Worm (Caenorhabditis elegans): Measurements from ENCODE around the gene F46C5.6.
A peak's percentile ranks its signal among the peaks of the same experiment; 100 is the strongest.

The F46C5.6 gene

ce11 chrII:8817225-8817624 lies 27.1 kb downstream of the F46C5.6 start:
- TF ChIP-seq nhr-23 (tag; optimal IDR thresholded peaks at IDR 0.05) = peak; percentile 43
- peak; percentile 33 for TF ChIP-seq nhr-43 (tag; optimal IDR thresholded peaks at IDR 0.05; ENCODE audit: poor library complexity, severe bottlenecking)
- peak; percentile 49 for TF ChIP-seq nhr-25 (tag; optimal IDR thresholded peaks at IDR 0.05)
- no peak for TF ChIP-seq elt-1 (tag; optimal IDR thresholded peaks at IDR 0.05)

DNA sequence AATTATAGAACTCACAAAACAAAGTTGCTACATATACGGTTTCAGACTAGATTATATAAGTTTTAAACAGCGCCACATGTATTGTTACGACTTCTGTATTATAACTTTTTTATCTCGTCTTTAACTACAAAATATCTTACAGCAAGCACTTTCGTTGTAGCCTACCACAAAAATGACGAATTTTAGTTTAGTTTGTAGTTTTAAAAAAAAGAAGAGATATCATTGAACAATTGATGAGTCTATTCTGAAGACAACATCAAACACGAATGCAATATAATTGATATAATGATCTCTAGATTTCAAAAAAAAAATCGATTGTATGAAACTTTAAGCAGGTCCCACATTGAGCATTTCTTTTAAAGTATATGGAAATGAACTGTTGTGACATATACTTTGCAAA lies 30.1 kb downstream of the F46C5.6 start:
- TF ChIP-seq ama-1 (optimal IDR thresholded peaks at IDR 0.05) (no peak), nhr-43 (tag; optimal IDR thresholded peaks at IDR 0.05; ENCODE audit: poor library complexity, severe bottlenecking) (peak; percentile 25), elt-3 (tag; optimal IDR thresholded peaks at IDR 0.05) (peak in 1 of 3 experiments; percentile 20)

DNA sequence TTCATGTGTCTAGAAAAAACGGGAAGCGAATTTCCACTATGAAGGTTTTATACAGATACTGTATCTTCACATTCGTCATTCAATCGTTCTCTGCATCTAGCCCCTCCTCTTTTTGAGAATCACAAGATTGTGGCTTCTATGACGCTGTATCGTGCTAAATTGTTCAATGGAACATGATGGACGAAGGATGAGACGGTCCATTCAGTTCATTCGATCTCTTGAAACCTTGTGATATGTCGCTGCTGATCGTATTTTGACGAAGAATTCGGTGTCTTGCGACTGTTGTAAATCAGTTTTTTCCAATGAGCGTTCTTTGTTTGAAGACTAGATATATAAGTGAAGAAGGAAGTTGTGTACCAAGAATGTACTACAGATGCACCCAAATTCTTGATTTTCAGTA lies 30.7 kb downstream of the F46C5.6 start:
- TF ChIP-seq elt-3 (tag; optimal IDR thresholded peaks at IDR 0.05) (peak in 2 of 3 experiments; percentile 60 to 88), ama-1 (optimal IDR thresholded peaks at IDR 0.05) (no peak), nhr-43 (tag; optimal IDR thresholded peaks at IDR 0.05; ENCODE audit: poor library complexity, severe bottlenecking) (peak; percentile 98), nfya-1 (tag; optimal IDR thresholded peaks at IDR 0.05; ENCODE audit: insufficient read depth) (peak; percentile 21), pha-4 (tag; optimal IDR thresholded peaks at IDR 0.05) (no peak), nhr-11 (tag; optimal IDR thresholded peaks at IDR 0.05) (peak; percentile 30), elt-2 (tag; optimal IDR thresholded peaks at IDR 0.05) (no peak), snpc-4 (tag; optimal IDR thresholded peaks at IDR 0.05) (no peak), R02D3.7 (tag; optimal IDR thresholded peaks at IDR 0.05) (no peak), unc-39 (tag; optimal IDR thresholded peaks at IDR 0.05) (no peak), pqm-1 (tag; optimal IDR thresholded peaks at IDR 0.05) (no peak), elt-1 (tag; optimal IDR thresholded peaks at IDR 0.05) (peak; percentile 55), ceh-9 (tag; optimal IDR thresholded peaks at IDR 0.05) (no peak), tbx-2 (tag; optimal IDR thresholded peaks at IDR 0.05) (no peak), nhr-25 (tag; optimal IDR thresholded peaks at IDR 0.05) (peak; percentile 73), lin-39 (tag; optimal IDR thresholded peaks at IDR 0.05) (peak; percentile 22), ztf-11 (tag; optimal IDR thresholded peaks at IDR 0.05) (no peak), lin-15B (tag; optimal IDR thresholded peaks at IDR 0.05) (no peak), mdl-1 (tag; optimal IDR thresholded peaks at IDR 0.05) (no peak), aly-2 (tag; optimal IDR thresholded peaks at IDR 0.05) (no peak), nhr-67 (tag; optimal IDR thresholded peaks at IDR 0.05) (no peak), ceh-82 (tag; optimal IDR thresholded peaks at IDR 0.05) (no peak), ztf-4 (tag; optimal IDR thresholded peaks at IDR 0.05) (no peak), egl-5 (tag; optimal IDR thresholded peaks at IDR 0.05) (no peak), jun-1 (tag; optimal IDR thresholded peaks at IDR 0.05) (peak; percentile 61), ZK546.5 (tag; optimal IDR thresholded peaks at IDR 0.05) (no peak), ceh-16 (tag; optimal IDR thresholded peaks at IDR 0.05) (no peak), lsy-12 (tag; optimal IDR thresholded peaks at IDR 0.05) (no peak), ceh-28 (tag; optimal IDR thresholded peaks at IDR 0.05) (peak; percentile 27), nhr-76 (tag; optimal IDR thresholded peaks at IDR 0.05) (peak; percentile 30), fos-1 (tag; optimal IDR thresholded peaks at IDR 0.05) (no peak), hmg-11 (tag; optimal IDR thresholded peaks at IDR 0.05) (no peak), daf-12 (tag; optimal IDR thresholded peaks at IDR 0.05) (no peak), unc-62 (GFP tag; optimal IDR thresholded peaks at IDR 0.05) (no peak), fkh-2 (tag; optimal IDR thresholded peaks at IDR 0.05) (no peak), egl-27 (tag; optimal IDR thresholded peaks at IDR 0.05) (no peak), nhr-23 (tag; optimal IDR thresholded peaks at IDR 0.05) (peak; percentile 86), mml-1 (tag; optimal IDR thresholded peaks at IDR 0.05) (no peak), zag-1 (tag; optimal IDR thresholded peaks at IDR 0.05) (no peak), fkh-10 (GFP tag; optimal IDR thresholded peaks at IDR 0.05) (no peak), nhr-237 (tag; optimal IDR thresholded peaks at IDR 0.05) (no peak), nhr-28 (tag; optimal IDR thresholded peaks at IDR 0.05) (no peak), skn-1 (tag; optimal IDR thresholded peaks at IDR 0.05) (no peak), sea-2 (GFP tag; optimal IDR thresholded peaks at IDR 0.05) (no peak), eor-1 (tag; optimal IDR thresholded peaks at IDR 0.05) (no peak), nhr-12 (tag; optimal IDR thresholded peaks at IDR 0.05) (no peak), nhr-77 (tag; optimal IDR thresholded peaks at IDR 0.05) (no peak)
